Worm (Caenorhabditis elegans) whole organism, L4/young adult: Measurements from ENCODE around the gene Y17G7B.20.
A peak's percentile ranks its signal among the peaks of the same experiment; 100 is the strongest.

ENCODE experiments used
- W03F9.2 ChIP-seq: fragments of 150-350 bp; optimal IDR thresholded peaks from 2 replicates; lab custom pipeline; 2014; ENCODE audit warnings: missing biosample characterization, missing genetic modification characterization
- dao-5 ChIP-seq: sonication (generic microtip); optimal IDR thresholded peaks from 2 replicates; lab custom pipeline; 2016; ENCODE audit warnings: missing genotype, missing genetic modification characterization, moderate library complexity, missing compliant biosample characterization
- him-1 ChIP-seq: sonication (generic microtip); optimal IDR thresholded peaks from 2 replicates; lab custom pipeline; 2016; ENCODE audit warnings: missing genotype, missing genetic modification reagents, missing genetic modification characterization, missing compliant biosample characterization

ce11 chrII:11967507-11968127 lies 12.0 kb downstream of the Y17G7B.20 start, which contains the start of gene W03C9.5:
- TF ChIP-seq him-1 (tag; lab: Kevin White, UChicago) (peak; percentile 73), dao-5 (tag; lab: Kevin White, UChicago) (no peak), W03F9.2 (tag; lab: Kevin White, UChicago) (peak; percentile 92)
